Fruit fly (Drosophila melanogaster) whole organism, embryonic: ENCODE measurements around the gene CG15375.

Experiments used
- BtbVII ChIP-seq: fragments of 200-800 bp; sonication (Bioruptor generic); optimal IDR thresholded peaks from 3 replicates; lab custom pipeline; 2017; ENCODE audit warnings: missing biosample characterization, mild to moderate bottlenecking, missing genetic modification characterization
- CG10147 ChIP-seq: fragments of 200-800 bp; sonication (Bioruptor generic); optimal IDR thresholded peaks from 2 replicates; lab custom pipeline; 2019; ENCODE audit warnings: missing biosample characterization, mild to moderate bottlenecking, missing genetic modification characterization, moderate library complexity
- CG10366 ChIP-seq: fragments of 200-800 bp; sonication (Bioruptor generic); IDR thresholded peaks from 2 replicates; pipeline ENCODE4 v1.3.6; 2022; ENCODE audit warnings: missing biosample characterization, missing genetic modification characterization
- CG10462 ChIP-seq: fragments of 200-800 bp; sonication (Bioruptor generic); optimal IDR thresholded peaks from 2 replicates; lab custom pipeline; 2016; ENCODE audit warnings: missing biosample characterization, missing genetic modification characterization
- CG11247 ChIP-seq: fragments of 200-800 bp; sonication (Bioruptor generic); IDR thresholded peaks from 2 replicates; pipeline ENCODE4 v1.3.6; 2022; ENCODE audit warnings: missing biosample characterization, missing genetic modification characterization
- CG12155 ChIP-seq: fragments of 200-800 bp; sonication (Bioruptor generic); optimal IDR thresholded peaks from 3 replicates; lab custom pipeline; 2016; ENCODE audit warnings: missing biosample characterization, missing genetic modification characterization
- CG13296 ChIP-seq: fragments of 200-800 bp; sonication (Bioruptor generic); optimal IDR thresholded peaks from 3 replicates; lab custom pipeline; 2018; ENCODE audit warnings: missing biosample characterization, mild to moderate bottlenecking, missing genetic modification characterization
- CG14710 ChIP-seq: fragments of 200-800 bp; sonication (Bioruptor generic); optimal IDR thresholded peaks from 3 replicates; lab custom pipeline; 2019; ENCODE audit warnings: missing biosample characterization, mild to moderate bottlenecking, missing genetic modification characterization, moderate library complexity
- CG15601 ChIP-seq: fragments of 200-800 bp; sonication (Bioruptor generic); optimal IDR thresholded peaks from 3 replicates; lab custom pipeline; 2019; ENCODE audit warnings: missing biosample characterization, mild to moderate bottlenecking, missing genetic modification characterization, moderate library complexity
- CG16813 ChIP-seq: fragments of 200-800 bp; sonication (Bioruptor generic); IDR thresholded peaks from 3 replicates; pipeline ENCODE4 v1.3.6; 2022; ENCODE audit warnings: missing biosample characterization, missing genetic modification characterization; ENCODE audit not compliant: partially characterized antibody
- CG18599 ChIP-seq: fragments of 200-800 bp; sonication (Bioruptor generic); optimal IDR thresholded peaks from 3 replicates; lab custom pipeline; 2017; ENCODE audit warnings: missing biosample characterization, missing genetic modification characterization, mild to moderate bottlenecking, moderate library complexity, missing genetic modification reagents
- CG31441 ChIP-seq: fragments of 200-800 bp; sonication (Bioruptor generic); IDR thresholded peaks from 2 replicates; pipeline ENCODE4 v1.3.6; 2022; ENCODE audit warnings: missing biosample characterization, missing genetic modification characterization
- CG4854 ChIP-seq: fragments of 200-800 bp; sonication (Bioruptor generic); optimal IDR thresholded peaks from 2 replicates; lab custom pipeline; 2016; ENCODE audit warnings: missing biosample characterization, missing genetic modification characterization, inconsistent platforms
- CG7556 ChIP-seq: fragments of 200-800 bp; sonication (Bioruptor generic); optimal IDR thresholded peaks from 2 replicates; lab custom pipeline; 2017; ENCODE audit warnings: missing biosample characterization, mild to moderate bottlenecking, missing genetic modification characterization
- CG8765 ChIP-seq: fragments of 200-800 bp; sonication (Bioruptor generic); IDR thresholded peaks from 2 replicates; pipeline ENCODE4 v1.3.6; 2022; ENCODE audit warnings: missing biosample characterization, missing genetic modification characterization
- CkIIα-i1 ChIP-seq: fragments of 200-800 bp; sonication (Bioruptor generic); IDR thresholded peaks from 2 replicates; pipeline ENCODE4 v1.3.6; 2022; ENCODE audit warnings: missing biosample characterization, missing genetic modification characterization
- D19B ChIP-seq: fragments of 200-800 bp; sonication (Bioruptor generic); optimal IDR thresholded peaks from 2 replicates; lab custom pipeline; 2017; ENCODE audit warnings: missing biosample characterization, mild to moderate bottlenecking, missing genetic modification characterization
- Dp ChIP-seq: fragments of 200-800 bp; sonication (Bioruptor generic); optimal IDR thresholded peaks from 2 replicates; lab custom pipeline; 2018; ENCODE audit warnings: missing biosample characterization, mild to moderate bottlenecking, missing genetic modification characterization, moderate library complexity
- Drgx ChIP-seq: fragments of 200-800 bp; sonication (Bioruptor generic); IDR thresholded peaks from 2 replicates; pipeline ENCODE4 v1.3.6; 2022; ENCODE audit warnings: missing biosample characterization, missing genetic modification characterization
- Fer1 ChIP-seq: fragments of 200-800 bp; sonication (Bioruptor generic); optimal IDR thresholded peaks from 2 replicates; lab custom pipeline; 2017; ENCODE audit warnings: missing biosample characterization, mild to moderate bottlenecking, missing genetic modification characterization
- Gug ChIP-seq: fragments of 200-800 bp; sonication (Bioruptor generic); IDR thresholded peaks from 4 replicates; pipeline ENCODE4 v1.3.6; 2022; ENCODE audit warnings: missing biosample characterization, missing genetic modification characterization
- HLH3B ChIP-seq: fragments of 200-800 bp; sonication (Bioruptor generic); IDR thresholded peaks from 2 replicates; pipeline ENCODE4 v1.3.6; 2022; ENCODE audit warnings: missing biosample characterization, missing genetic modification characterization
- HLH4C ChIP-seq: fragments of 200-800 bp; sonication (Bioruptor generic); IDR thresholded peaks from 3 replicates; pipeline ENCODE4 v1.3.6; 2022; ENCODE audit warnings: missing biosample characterization, missing genetic modification characterization; ENCODE audit not compliant: partially characterized antibody
- HmgZ ChIP-seq: fragments of 200-800 bp; sonication (Bioruptor generic); optimal IDR thresholded peaks from 2 replicates; lab custom pipeline; 2018; ENCODE audit warnings: missing biosample characterization, mild to moderate bottlenecking, missing genetic modification characterization
- Hr3 ChIP-seq: fragments of 200-800 bp; sonication (Bioruptor generic); optimal IDR thresholded peaks from 3 replicates; lab custom pipeline; 2016; ENCODE audit warnings: missing biosample characterization, missing genetic modification characterization
- Kr ChIP-seq: fragments of 200-800 bp; sonication (Bioruptor generic); optimal IDR thresholded peaks from 2 replicates; lab custom pipeline; 2017; ENCODE audit warnings: missing biosample characterization, mild to moderate bottlenecking, missing genetic modification characterization
- MBD-R2 ChIP-seq: fragments of 200-800 bp; sonication (Bioruptor generic); IDR thresholded peaks from 2 replicates; pipeline ENCODE4 v1.3.6; 2022; ENCODE audit warnings: missing biosample characterization, missing genetic modification characterization
- MTF-1 ChIP-seq: fragments of 200-800 bp; sonication (Bioruptor generic); optimal IDR thresholded peaks from 2 replicates; lab custom pipeline; 2018; ENCODE audit warnings: missing biosample characterization, mild to moderate bottlenecking, missing genetic modification characterization, borderline replicate concordance
- Mad ChIP-seq: fragments of 200-800 bp; sonication (Bioruptor generic); optimal IDR thresholded peaks from 2 replicates; lab custom pipeline; 2016; ENCODE audit warnings: missing biosample characterization, missing genetic modification characterization
- Med ChIP-seq: fragments of 200-800 bp; sonication (Bioruptor generic); peaks from one replicate; lab custom pipeline; 2016; ENCODE audit warnings: missing biosample characterization, missing genetic modification characterization, mild to moderate bottlenecking, inconsistent platforms, moderate library complexity
- Meics ChIP-seq: fragments of 200-800 bp; sonication (Bioruptor generic); optimal IDR thresholded peaks from 2 replicates; lab custom pipeline; 2017; ENCODE audit warnings: missing biosample characterization, mild to moderate bottlenecking, missing genetic modification characterization
- Rfx ChIP-seq: fragments of 200-800 bp; sonication (Bioruptor generic); IDR thresholded peaks from 2 replicates; pipeline ENCODE4 v1.3.6; 2022; ENCODE audit warnings: missing biosample characterization, missing genetic modification characterization
- Scr ChIP-seq: fragments of 200-800 bp; sonication (Bioruptor generic); IDR thresholded peaks from 2 replicates; pipeline ENCODE4 v1.3.6; 2022; ENCODE audit warnings: missing biosample characterization, missing genetic modification characterization; ENCODE audit not compliant: partially characterized antibody
- az2 ChIP-seq: fragments of 200-800 bp; sonication (Bioruptor generic); optimal IDR thresholded peaks from 3 replicates; lab custom pipeline; 2016; ENCODE audit warnings: missing biosample characterization, missing genetic modification characterization
- cwo ChIP-seq: fragments of 200-800 bp; sonication (Bioruptor generic); optimal IDR thresholded peaks from 3 replicates; lab custom pipeline; 2017; ENCODE audit warnings: missing biosample characterization, missing genetic modification characterization, mild to moderate bottlenecking, moderate library complexity, missing genetic modification reagents
- ewg ChIP-seq: fragments of 200-800 bp; sonication (Bioruptor generic); optimal IDR thresholded peaks from 3 replicates; lab custom pipeline; 2017; ENCODE audit warnings: mild to moderate bottlenecking, missing biosample characterization, missing genetic modification reagents, missing genetic modification characterization
- fd64A ChIP-seq: fragments of 200-800 bp; sonication (Bioruptor generic); optimal IDR thresholded peaks from 3 replicates; lab custom pipeline; 2018; ENCODE audit warnings: missing biosample characterization, mild to moderate bottlenecking, missing genetic modification characterization
- fd96Cb ChIP-seq: fragments of 200-800 bp; sonication (Bioruptor generic); optimal IDR thresholded peaks from 2 replicates; lab custom pipeline; 2018; ENCODE audit warnings: missing biosample characterization, mild to moderate bottlenecking, missing genetic modification characterization, moderate library complexity
- ftz-f1 ChIP-seq: fragments of 200-800 bp; sonication (Bioruptor generic); optimal IDR thresholded peaks from 2 replicates; lab custom pipeline; 2016; ENCODE audit warnings: missing biosample characterization, missing genetic modification characterization
- gce ChIP-seq: fragments of 200-800 bp; sonication (Bioruptor generic); IDR thresholded peaks from 3 replicates; pipeline ENCODE4 v1.3.6; 2022; ENCODE audit warnings: missing biosample characterization, missing genetic modification characterization
- ken ChIP-seq: fragments of 200-800 bp; sonication (Bioruptor generic); IDR thresholded peaks from 3 replicates; pipeline ENCODE4 v1.3.6; 2022; ENCODE audit warnings: missing biosample characterization, missing genetic modification characterization
- lbe ChIP-seq: fragments of 200-800 bp; sonication (Bioruptor generic); optimal IDR thresholded peaks from 2 replicates; lab custom pipeline; 2016; ENCODE audit warnings: missing biosample characterization, mild to moderate bottlenecking, missing genetic modification characterization
- lilli ChIP-seq: fragments of 200-800 bp; sonication (Bioruptor generic); optimal IDR thresholded peaks from 3 replicates; lab custom pipeline; 2016; ENCODE audit warnings: missing biosample characterization, missing genetic modification characterization
- lov ChIP-seq, 2 experiments: fragments of 200-800 bp in 1 of 2; fragments of >200 bp in 1 of 2; sonication (Bioruptor generic) in 1 of 2; IDR thresholded peaks in 1 of 2; optimal IDR thresholded peaks in 1 of 2; 2 replicates in 1 of 2; 3 replicates in 1 of 2; pipeline versions ENCODE4 v1.3.6 to Lab custom; 2017 to 2022; ENCODE audit warnings: missing biosample characterization in 1 of 2, missing genetic modification characterization in 1 of 2
- odd ChIP-seq: fragments of 200-800 bp; sonication (Bioruptor generic); optimal IDR thresholded peaks from 2 replicates; lab custom pipeline; 2017; ENCODE audit warnings: missing biosample characterization, mild to moderate bottlenecking, missing genetic modification characterization
- sc ChIP-seq, 3 experiments: fragments of >200 bp in 2 of 3; fragments of 200-800 bp in 1 of 3; sonication (Bioruptor generic) in 1 of 3; optimal IDR thresholded peaks; 2 replicates in 2 of 3; 3 replicates in 1 of 3; lab custom pipeline; 2017; ENCODE audit warnings: mild to moderate bottlenecking in 1 of 3, missing biosample characterization in 1 of 3, missing genetic modification characterization in 1 of 3, missing genetic modification reagents in 1 of 3
- shn ChIP-seq: fragments of 200-800 bp; sonication (Bioruptor generic); optimal IDR thresholded peaks from 3 replicates; lab custom pipeline; 2016; ENCODE audit warnings: missing biosample characterization, missing genetic modification characterization
- sima ChIP-seq: fragments of 200-800 bp; sonication (Bioruptor generic); optimal IDR thresholded peaks from 2 replicates; lab custom pipeline; 2016; ENCODE audit warnings: missing biosample characterization, missing genetic modification characterization

The CG15375 gene

DNA sequence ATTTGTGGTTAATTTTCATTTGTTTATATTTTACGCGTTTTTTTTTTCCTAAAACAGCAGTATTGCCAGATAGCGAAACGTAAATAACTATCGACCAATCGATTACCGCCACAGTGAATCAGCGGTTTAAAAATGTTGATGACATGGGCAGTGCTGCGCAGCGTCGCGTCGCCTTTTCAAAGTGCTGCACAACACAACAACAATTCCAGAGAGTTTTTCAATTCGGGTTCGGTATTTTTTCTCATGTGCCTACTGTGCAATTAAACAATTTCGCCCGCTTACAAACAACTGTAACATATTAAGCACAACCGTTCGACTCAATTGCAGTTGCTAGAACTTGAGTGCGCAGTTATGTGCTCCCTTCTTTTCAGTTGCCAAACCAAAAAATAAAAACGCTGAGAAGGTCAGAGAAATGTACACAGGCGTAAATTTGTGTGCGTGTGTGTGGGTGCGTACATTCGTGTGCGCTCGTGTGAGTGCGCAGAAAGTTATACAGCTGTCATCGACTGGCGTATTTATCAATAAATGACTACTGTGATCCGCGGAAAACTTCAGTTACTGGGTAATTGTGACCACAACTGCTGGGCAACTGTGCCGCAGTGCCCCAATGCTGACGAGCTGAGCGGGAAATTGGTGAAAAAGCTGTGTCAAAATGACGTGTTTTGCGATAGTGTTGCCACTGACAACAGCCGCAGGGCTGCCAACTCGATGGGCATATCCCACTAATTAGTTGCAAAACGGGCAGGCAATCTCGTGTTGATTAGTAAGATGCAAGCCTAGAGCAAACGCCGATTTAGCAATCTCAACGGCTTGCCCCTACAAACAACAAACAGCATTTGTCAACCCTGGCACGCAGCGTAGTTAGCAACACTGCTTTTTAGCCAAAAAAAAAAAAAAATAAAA is 16.0 kb downstream of the CG15375 start, which contains the start of the genes tyf and Tip60 (continued):
- TF ChIP-seq lov (optimal IDR thresholded peaks at IDR 0.05; lab: Kevin White, UChicago), result no peak
- TF ChIP-seq lov (GFP tag; IDR thresholded peaks at IDR 0.05; lab: Robert Waterston, UW), result no peak
- TF ChIP-seq shn (GFP tag; lab: Kevin White, UChicago), result peak; percentile 20
- peak; percentile 34 for TF ChIP-seq CG18599 (GFP tag; lab: Kevin White, UChicago)
- no peak for TF ChIP-seq Fer1 (GFP tag; lab: Kevin White, UChicago)
- TF ChIP-seq CG10462 (GFP tag; lab: Kevin White, UChicago), result no peak
- no peak for TF ChIP-seq CkIIα-i1
- no peak for TF ChIP-seq Drgx (GFP tag; lab: Robert Waterston, UW)
- TF ChIP-seq ken (GFP tag; lab: Robert Waterston, UW), result no peak
- no peak for TF ChIP-seq fd96Cb
- TF ChIP-seq sima, result no peak
- no peak for TF ChIP-seq MTF-1 (GFP tag; lab: Kevin White, UChicago)
- TF ChIP-seq CG10366 (GFP tag; lab: Robert Waterston, UW), result no peak
- TF ChIP-seq CG8765 (GFP tag; lab: Robert Waterston, UW), result no peak
- no peak for TF ChIP-seq fd64A (GFP tag; lab: Kevin White, UChicago)
- TF ChIP-seq Mad, result no peak
- peak; percentile 47 for TF ChIP-seq MBD-R2
- TF ChIP-seq CG4854 (GFP tag; lab: Kevin White, UChicago), result no peak
- peak; percentile 78 for TF ChIP-seq Med (GFP tag; lab: Kevin White, UChicago)
- no peak for TF ChIP-seq Kr
- TF ChIP-seq Gug (GFP tag; lab: Robert Waterston, UW), result peak; percentile 34; the same call in 1 of the 4 replicates
- no peak for TF ChIP-seq az2
- TF ChIP-seq sc (optimal IDR thresholded peaks at IDR 0.05; lab: Kevin White, UChicago), result no peak
- TF ChIP-seq sc (GFP tag; optimal IDR thresholded peaks at IDR 0.05; lab: Kevin White, UChicago), result no peak
- TF ChIP-seq lbe (GFP tag; lab: Kevin White, UChicago), result peak; percentile 11
- TF ChIP-seq odd (GFP tag; lab: Kevin White, UChicago), result no peak
- no peak for TF ChIP-seq CG31441 (GFP tag; lab: Robert Waterston, UW)
- peak; percentile 15 for TF ChIP-seq cwo (GFP tag; lab: Kevin White, UChicago)
- no peak for TF ChIP-seq CG10147 (GFP tag; lab: Kevin White, UChicago)
- no peak for TF ChIP-seq CG12155 (GFP tag; lab: Kevin White, UChicago)
- TF ChIP-seq Scr (GFP tag; lab: Robert Waterston, UW), result peak; percentile 47
- TF ChIP-seq CG14710 (tag; lab: Kevin White, UChicago), result peak; percentile 42
- TF ChIP-seq HLH3B (GFP tag; lab: Robert Waterston, UW), result no peak
- TF ChIP-seq BtbVII (GFP tag; lab: Kevin White, UChicago), result no peak
- peak; percentile 67 for TF ChIP-seq HLH4C (GFP tag; lab: Robert Waterston, UW)
- peak; percentile 61 for TF ChIP-seq CG16813
- TF ChIP-seq CG15601 (tag; lab: Kevin White, UChicago), result no peak
- TF ChIP-seq Rfx (GFP tag; lab: Robert Waterston, UW), result peak; percentile 61
- no peak for TF ChIP-seq CG7556 (GFP tag; lab: Kevin White, UChicago)
- TF ChIP-seq Dp (GFP tag; lab: Kevin White, UChicago), result peak; percentile 49
- TF ChIP-seq CG13296 (GFP tag; lab: Kevin White, UChicago), result no peak
- TF ChIP-seq CG11247 (GFP tag; lab: Robert Waterston, UW), result no peak
- no peak for TF ChIP-seq Meics
- TF ChIP-seq ftz-f1 (GFP tag; lab: Kevin White, UChicago), result peak; percentile 51
- TF ChIP-seq gce, result no peak
- no peak for TF ChIP-seq D19B (GFP tag; lab: Kevin White, UChicago)
- TF ChIP-seq ewg, result peak; percentile 29
- TF ChIP-seq HmgZ, result no peak
- peak; percentile 23 for TF ChIP-seq lilli (GFP tag; lab: Kevin White, UChicago)
- no peak for TF ChIP-seq Hr3 (GFP tag; lab: Kevin White, UChicago)
